Worm (Caenorhabditis elegans): ENCODE results near the gene rme-1.

rme-1 gene

ce11 chrV:6232886-6233285 lies 24.2 kb downstream of the rme-1 start:
- no peak for TF ChIP-seq Y55F3AM.14 (GFP tag; optimal IDR thresholded peaks at IDR 0.05)
- peak; percentile 24 for TF ChIP-seq unc-55 (GFP tag; optimal IDR thresholded peaks at IDR 0.05)
- TF ChIP-seq nhr-237 (tag; optimal IDR thresholded peaks at IDR 0.05), result no peak
- peak; percentile 12 for TF ChIP-seq nhr-25 (tag; optimal IDR thresholded peaks at IDR 0.05)
- no peak for TF ChIP-seq elt-1 (tag; optimal IDR thresholded peaks at IDR 0.05)
- no peak for TF ChIP-seq nhr-11 (tag; optimal IDR thresholded peaks at IDR 0.05)
- peak; percentile 63 for TF ChIP-seq sem-4 (tag; optimal IDR thresholded peaks at IDR 0.05)
- no peak for TF ChIP-seq nhr-23 (tag; optimal IDR thresholded peaks at IDR 0.05)
- no peak for TF ChIP-seq lin-13 (GFP tag; optimal IDR thresholded peaks at IDR 0.05)
- TF ChIP-seq ztf-4 (tag; optimal IDR thresholded peaks at IDR 0.05), result no peak
- TF ChIP-seq nhr-129 (tag; optimal IDR thresholded peaks at IDR 0.05), result peak; percentile 28
- TF ChIP-seq ZK546.5 (tag; optimal IDR thresholded peaks at IDR 0.05), result no peak
- peak in 1 of 2 experiments; percentile 42 for TF ChIP-seq lsy-2 (tag; optimal IDR thresholded peaks at IDR 0.05)
- TF ChIP-seq F13H6.1 (tag; optimal IDR thresholded peaks at IDR 0.05), result peak; percentile 5

- TF ChIP-seq nhr-25 (tag; optimal IDR thresholded peaks at IDR 0.05), result peak; percentile 15
- no peak for TF ChIP-seq ceh-16 (tag; optimal IDR thresholded peaks at IDR 0.05)
Measured at ce11 chrV:6233952-6234351, 25.3 kb downstream of the rme-1 start.

- TF ChIP-seq unc-55 (GFP tag; optimal IDR thresholded peaks at IDR 0.05) (peak; percentile 32), F13H6.1 (tag; optimal IDR thresholded peaks at IDR 0.05) (no peak)
Measured at ce11 chrV:6234876-6235275, 26.2 kb downstream of the rme-1 start, which contains the start of gene K08B12.3. Gene K08B12.3, plus strand, starts transcription at chrV:6235176.

- TF ChIP-seq mdl-1 (tag; optimal IDR thresholded peaks at IDR 0.05) (no peak), ama-1 (optimal IDR thresholded peaks at IDR 0.05) (no peak), nhr-25 (tag; optimal IDR thresholded peaks at IDR 0.05) (peak; percentile 18), nhr-11 (tag; optimal IDR thresholded peaks at IDR 0.05) (no peak), sma-9 (GFP tag; optimal IDR thresholded peaks at IDR 0.05) (peak; percentile 90), sma-9 (tag; optimal IDR thresholded peaks at IDR 0.05) (no peak), nhr-129 (tag; optimal IDR thresholded peaks at IDR 0.05) (peak; percentile 2), sma-3 (GFP tag; optimal IDR thresholded peaks at IDR 0.05) (peak; percentile 73), unc-62 (GFP tag; optimal IDR thresholded peaks at IDR 0.05) (no peak), egl-27 (tag; optimal IDR thresholded peaks at IDR 0.05) (peak; percentile 2), nhr-21 (tag; optimal IDR thresholded peaks at IDR 0.05) (peak; percentile 38)
Measured at ce11 chrV:6238347-6238746, 29.7 kb downstream of the rme-1 start.

- TF ChIP-seq mdl-1 (tag; optimal IDR thresholded peaks at IDR 0.05) (peak; percentile 42 to 72), sma-3 (GFP tag; optimal IDR thresholded peaks at IDR 0.05) (peak; percentile 37), nhr-25 (tag; optimal IDR thresholded peaks at IDR 0.05) (peak; percentile 87), crh-2 (tag; optimal IDR thresholded peaks at IDR 0.05) (peak; percentile 56), nhr-11 (tag; optimal IDR thresholded peaks at IDR 0.05) (no peak), elt-1 (tag; optimal IDR thresholded peaks at IDR 0.05) (no peak), lsy-2 (tag; optimal IDR thresholded peaks at IDR 0.05) (peak in 1 of 2 experiments; percentile 23), lin-13 (GFP tag; optimal IDR thresholded peaks at IDR 0.05) (no peak), nhr-10 (tag; optimal IDR thresholded peaks at IDR 0.05) (no peak), nhr-129 (tag; optimal IDR thresholded peaks at IDR 0.05) (peak; percentile 56), sma-9 (GFP tag; optimal IDR thresholded peaks at IDR 0.05) (peak; percentile 97), sma-9 (tag; optimal IDR thresholded peaks at IDR 0.05) (no peak), fos-1 (tag; optimal IDR thresholded peaks at IDR 0.05) (peak; percentile 56), gmeb-1 (tag; optimal IDR thresholded peaks at IDR 0.05) (peak; percentile 20), nhr-21 (tag; optimal IDR thresholded peaks at IDR 0.05) (peak; percentile 72), blmp-1 (tag; optimal IDR thresholded peaks at IDR 0.05; ENCODE audit: insufficient read depth) (peak; percentile 92)
Measured at ce11 chrV:6239855-6240254, 31.2 kb downstream of the rme-1 start.

ce11 chrV:6240735-6241134 lies 32.0 kb downstream of the rme-1 start:
- TF ChIP-seq nhr-11 (tag; optimal IDR thresholded peaks at IDR 0.05), result no peak
- peak in 1 of 2 experiments; percentile 9 for TF ChIP-seq lsy-2 (tag; optimal IDR thresholded peaks at IDR 0.05)
- no peak for TF ChIP-seq aly-2 (tag; optimal IDR thresholded peaks at IDR 0.05)
- peak; percentile 10 for TF ChIP-seq blmp-1 (tag; optimal IDR thresholded peaks at IDR 0.05; ENCODE audit: insufficient read depth)
- peak; percentile 15 for TF ChIP-seq nhr-6 (tag; optimal IDR thresholded peaks at IDR 0.05)
- TF ChIP-seq ceh-82 (tag; optimal IDR thresholded peaks at IDR 0.05), result no peak
- TF ChIP-seq ztf-1 (GFP tag; conservative IDR thresholded peaks at IDR 0.05), result no peak
- TF ChIP-seq fos-1 (tag; optimal IDR thresholded peaks at IDR 0.05), result no peak
- TF ChIP-seq nhr-77 (tag; optimal IDR thresholded peaks at IDR 0.05), result no peak
- TF ChIP-seq sma-3 (GFP tag; optimal IDR thresholded peaks at IDR 0.05), result peak; percentile 18
- TF ChIP-seq sma-9 (GFP tag; optimal IDR thresholded peaks at IDR 0.05), result peak; percentile 95
- TF ChIP-seq sma-9 (tag; optimal IDR thresholded peaks at IDR 0.05), result no peak
- TF ChIP-seq unc-62 (GFP tag; optimal IDR thresholded peaks at IDR 0.05), result no peak
- TF ChIP-seq skn-1 (tag; optimal IDR thresholded peaks at IDR 0.05), result no peak
- TF ChIP-seq crh-2 (tag; optimal IDR thresholded peaks at IDR 0.05), result no peak
- peak; percentile 9 for TF ChIP-seq sem-4 (tag; optimal IDR thresholded peaks at IDR 0.05)
- TF ChIP-seq egl-27 (tag; optimal IDR thresholded peaks at IDR 0.05), result peak; percentile 16
- no peak for TF ChIP-seq alr-1 (tag; optimal IDR thresholded peaks at IDR 0.05)
- peak; percentile 86 for TF ChIP-seq F13H6.1 (tag; optimal IDR thresholded peaks at IDR 0.05)
- no peak for TF ChIP-seq Y55F3AM.14 (GFP tag; optimal IDR thresholded peaks at IDR 0.05)
- TF ChIP-seq ama-1 (optimal IDR thresholded peaks at IDR 0.05), result no peak
- TF ChIP-seq nhr-129 (tag; optimal IDR thresholded peaks at IDR 0.05), result peak; percentile 82
- peak in 1 of 2 experiments; percentile 28 for TF ChIP-seq mdl-1 (tag; optimal IDR thresholded peaks at IDR 0.05)
- TF ChIP-seq lin-11 (tag; optimal IDR thresholded peaks at IDR 0.05), result no peak
- TF ChIP-seq nhr-25 (tag; optimal IDR thresholded peaks at IDR 0.05), result peak; percentile 76
- no peak for TF ChIP-seq mbf-1 (tag; optimal IDR thresholded peaks at IDR 0.05)
- no peak for TF ChIP-seq mab-5 (tag; optimal IDR thresholded peaks at IDR 0.05)
- no peak for TF ChIP-seq nhr-12 (tag; optimal IDR thresholded peaks at IDR 0.05)
